1 fruit fly cellular context compared by ENCODE assay signal in genomic region chr3R:26866577-26867456, dm6.
A peak's percentile ranks its signal among the peaks of the same experiment; 100 is the strongest.
TF ChIP-seq lines count a peak whose summit lies in the region.

Gene ball, minus strand, starts transcription at chr3R:26866807.
Gene His2Av, plus strand, starts transcription at chr3R:26866929.

TF ChIP-seq in whole organism, embryonic, 481 proteins besides CTCF, POLR2A, EP300 and RAD21 (continued from another document and continues in another):
- TF ChIP-seq CG8281 (tag; optimal IDR thresholded peaks at IDR 0.05; lab: Kevin White, UChicago) (peak; percentile 8), nom (GFP tag; optimal IDR thresholded peaks at IDR 0.05; lab: Kevin White, UChicago) (peak; percentile 19), Adf1 (GFP tag; IDR thresholded peaks at IDR 0.05; lab: Robert Waterston, UW) (peak; percentile 76), CG15514 (GFP tag; optimal IDR thresholded peaks at IDR 0.05; lab: Kevin White, UChicago) (peak; percentile 88), CG10979 (tag; optimal IDR thresholded peaks at IDR 0.05; lab: Kevin White, UChicago) (peak; percentile 71), CG11456 (GFP tag; IDR thresholded peaks at IDR 0.05; lab: Robert Waterston, UW) (peak; percentile 90), CG18764 (GFP tag; optimal IDR thresholded peaks at IDR 0.05; lab: Kevin White, UChicago) (peak; percentile 80), Camta (GFP tag; optimal IDR thresholded peaks at IDR 0.05; lab: Kevin White, UChicago) (peak; percentile 74), CG12155 (GFP tag; optimal IDR thresholded peaks at IDR 0.05; lab: Kevin White, UChicago) (peak; percentile 80), gsb (GFP tag; IDR thresholded peaks at IDR 0.05; lab: Robert Waterston, UW) (peak; percentile 77), CG16815 (GFP tag; optimal IDR thresholded peaks at IDR 0.05; lab: Kevin White, UChicago) (peak; percentile 71), rib (GFP tag; IDR thresholded peaks at IDR 0.05; lab: Robert Waterston, UW) (peak; percentile 90), CG11695 (GFP tag; IDR thresholded peaks at IDR 0.05; lab: Robert Waterston, UW) (peak; percentile 73), nerfin-2 (GFP tag; IDR thresholded peaks at IDR 0.05; lab: Robert Waterston, UW; ENCODE audit: partially characterized antibody) (peak; percentile 80), CG6813 (GFP tag; optimal IDR thresholded peaks at IDR 0.05; lab: Kevin White, UChicago) (peak; percentile 55), CG4820 (GFP tag; optimal IDR thresholded peaks at IDR 0.05; lab: Kevin White, UChicago) (peak; percentile 81), so (GFP tag; IDR thresholded peaks at IDR 0.05; lab: Robert Waterston, UW) (peak; percentile 71), CG6254 (GFP tag; optimal IDR thresholded peaks at IDR 0.05; lab: Kevin White, UChicago) (peak; percentile 58), nerfin-1 (tag; optimal IDR thresholded peaks at IDR 0.05; lab: Kevin White, UChicago) (peak; percentile 84), run (tag; optimal IDR thresholded peaks at IDR 0.05; lab: Kevin White, UChicago) (peak; percentile 48), CG13424 (tag; optimal IDR thresholded peaks at IDR 0.05; lab: Kevin White, UChicago) (peak; percentile 78), CG17612 (GFP tag; IDR thresholded peaks at IDR 0.05; lab: Robert Waterston, UW) (peak; percentile 60), sr (GFP tag; IDR thresholded peaks at IDR 0.05; lab: Robert Waterston, UW) (no peak), kni (GFP tag; optimal IDR thresholded peaks at IDR 0.05; lab: Kevin White, UChicago) (no peak), E2f2 (GFP tag; IDR thresholded peaks at IDR 0.05; lab: Robert Waterston, UW) (peak; percentile 84), unc-4 (GFP tag; IDR thresholded peaks at IDR 0.05; lab: Robert Waterston, UW; ENCODE audit: partially characterized antibody) (peak; percentile 87), ci (GFP tag; IDR thresholded peaks at IDR 0.05; lab: Robert Waterston, UW) (peak; percentile 89), her (GFP tag; optimal IDR thresholded peaks at IDR 0.05; lab: Kevin White, UChicago) (peak; percentile 83), sqz (GFP tag; optimal IDR thresholded peaks at IDR 0.05; lab: Kevin White, UChicago) (peak; percentile 67), Fer2 (tag; optimal IDR thresholded peaks at IDR 0.05; lab: Kevin White, UChicago) (peak; percentile 39), CG17186 (GFP tag; optimal IDR thresholded peaks at IDR 0.05; lab: Kevin White, UChicago) (peak; percentile 83), NC2α (GFP tag; optimal IDR thresholded peaks at IDR 0.05; lab: Kevin White, UChicago) (peak; percentile 76), CG12391 (tag; optimal IDR thresholded peaks at IDR 0.05; lab: Kevin White, UChicago) (peak; percentile 88), onecut (GFP tag; IDR thresholded peaks at IDR 0.05; lab: Robert Waterston, UW) (peak; percentile 83), CG10274 (GFP tag; optimal IDR thresholded peaks at IDR 0.05; lab: Kevin White, UChicago) (peak; percentile 60), CG11247 (GFP tag; IDR thresholded peaks at IDR 0.05; lab: Robert Waterston, UW) (peak; percentile 83), nau (GFP tag; optimal IDR thresholded peaks at IDR 0.05; lab: Kevin White, UChicago) (peak; percentile 59), Gug (GFP tag; IDR thresholded peaks at IDR 0.05; lab: Robert Waterston, UW) (peak; percentile 74), Tbp (GFP tag; optimal IDR thresholded peaks at IDR 0.05; lab: Kevin White, UChicago) (no peak), chm (GFP tag; IDR thresholded peaks at IDR 0.05; lab: Robert Waterston, UW) (peak; percentile 83), Neu2 (GFP tag; optimal IDR thresholded peaks at IDR 0.05; lab: Kevin White, UChicago; ENCODE audit: borderline replicate concordance) (peak; percentile 53), Sry-δ (GFP tag; optimal IDR thresholded peaks at IDR 0.05; lab: Kevin White, UChicago) (peak; percentile 99), sens (GFP tag; lab: Kevin White, UChicago) (peak; percentile 98), dpn (GFP tag; optimal IDR thresholded peaks at IDR 0.05; lab: Kevin White, UChicago) (peak; percentile 84 to 90), CG4617 (GFP tag; optimal IDR thresholded peaks at IDR 0.05; lab: Kevin White, UChicago; ENCODE audit: borderline replicate concordance) (peak; percentile 79), dmrt11E (tag; optimal IDR thresholded peaks at IDR 0.05; lab: Kevin White, UChicago) (peak; percentile 78), CG42726 (GFP tag; IDR thresholded peaks at IDR 0.05; lab: Robert Waterston, UW; ENCODE audit: partially characterized antibody) (peak; percentile 95), CG4730 (GFP tag; IDR thresholded peaks at IDR 0.05; lab: Robert Waterston, UW) (peak; percentile 54; the same call in 1 of the 2 replicates), Eip74EF (GFP tag; optimal IDR thresholded peaks at IDR 0.05; lab: Kevin White, UChicago) (peak in 1 of 2 experiments; percentile 19), hkb (optimal IDR thresholded peaks at IDR 0.05; lab: Kevin White, UChicago) (peak; percentile 87), hkb (GFP tag; IDR thresholded peaks at IDR 0.05; lab: Robert Waterston, UW) (peak; percentile 84), lmd (GFP tag; IDR thresholded peaks at IDR 0.05; lab: Robert Waterston, UW) (peak; percentile 83), PHDP (tag; optimal IDR thresholded peaks at IDR 0.05; lab: Kevin White, UChicago) (peak; percentile 82), CG13123 (GFP tag; optimal IDR thresholded peaks at IDR 0.05; lab: Kevin White, UChicago) (peak; percentile 77), HmgD (GFP tag; optimal IDR thresholded peaks at IDR 0.05; lab: Kevin White, UChicago) (peak; percentile 65), H2.0 (GFP tag; IDR thresholded peaks at IDR 0.05; lab: Robert Waterston, UW) (peak; percentile 83), exex (tag; optimal IDR thresholded peaks at IDR 0.05; lab: Kevin White, UChicago) (no peak), Optix (GFP tag; IDR thresholded peaks at IDR 0.05; lab: Robert Waterston, UW) (peak; percentile 85), CG2202 (tag; optimal IDR thresholded peaks at IDR 0.05; lab: Kevin White, UChicago) (peak; percentile 70), mirr (GFP tag; optimal IDR thresholded peaks at IDR 0.05; lab: Kevin White, UChicago) (peak; percentile 42), Lim3 (GFP tag; IDR thresholded peaks at IDR 0.05; lab: Robert Waterston, UW) (no peak), fru (optimal IDR thresholded peaks at IDR 0.05; lab: Kevin White, UChicago) (no peak), CG9876 (GFP tag; optimal IDR thresholded peaks at IDR 0.05; lab: Kevin White, UChicago) (peak; percentile 66), CG10147 (GFP tag; optimal IDR thresholded peaks at IDR 0.05; lab: Kevin White, UChicago) (peak; percentile 70), lola (GFP tag; optimal IDR thresholded peaks at IDR 0.05; lab: Kevin White, UChicago) (peak in 1 of 3 experiments; percentile 71), CG14710 (tag; optimal IDR thresholded peaks at IDR 0.05; lab: Kevin White, UChicago) (peak; percentile 89), aop (GFP tag; IDR thresholded peaks at IDR 0.05; lab: Robert Waterston, UW) (peak; percentile 40; the same call in 1 of the 2 replicates), sens-2 (GFP tag; IDR thresholded peaks at IDR 0.05; lab: Robert Waterston, UW) (peak; percentile 61), br (optimal IDR thresholded peaks at IDR 0.05; lab: Kevin White, UChicago) (no peak), YL-1 (GFP tag; optimal IDR thresholded peaks at IDR 0.05; lab: Kevin White, UChicago) (peak; percentile 83), NfI (GFP tag; optimal IDR thresholded peaks at IDR 0.05; lab: Kevin White, UChicago) (peak; percentile 85), otp (GFP tag; IDR thresholded peaks at IDR 0.05; lab: Robert Waterston, UW) (peak; percentile 89; the same call in 2 of the 3 replicates), p53 (GFP tag; optimal IDR thresholded peaks at IDR 0.05; lab: Kevin White, UChicago) (peak; percentile 82), CG13894 (tag; optimal IDR thresholded peaks at IDR 0.05; lab: Kevin White, UChicago) (peak; percentile 82), sim (GFP tag; IDR thresholded peaks at IDR 0.05; lab: Robert Waterston, UW) (0 out of 2 replicates have a peak, but pooled peaks have one; percentile 8), ftz-f1 (GFP tag; optimal IDR thresholded peaks at IDR 0.05; lab: Kevin White, UChicago) (peak; percentile 76), CG9797 (GFP tag; optimal IDR thresholded peaks at IDR 0.05; lab: Kevin White, UChicago) (peak; percentile 70), emc (GFP tag; optimal IDR thresholded peaks at IDR 0.05; lab: Kevin White, UChicago) (peak; percentile 78), luna (GFP tag; optimal IDR thresholded peaks at IDR 0.05; lab: Kevin White, UChicago) (peak; percentile 67), CG11093 (GFP tag; IDR thresholded peaks at IDR 0.05; lab: Robert Waterston, UW) (0 out of 3 replicates have a peak, but pooled peaks have one; percentile 47), unpg (GFP tag; optimal IDR thresholded peaks at IDR 0.05; lab: Kevin White, UChicago) (peak; percentile 83), Ada2b (GFP tag; IDR thresholded peaks at IDR 0.05; lab: Robert Waterston, UW) (peak; percentile 78), psq (GFP tag; optimal IDR thresholded peaks at IDR 0.05; lab: Kevin White, UChicago) (peak; percentile 73), vnd (GFP tag; IDR thresholded peaks at IDR 0.05; lab: Robert Waterston, UW; ENCODE audit: partially characterized antibody) (peak; percentile 82), CG10654 (GFP tag; optimal IDR thresholded peaks at IDR 0.05; lab: Kevin White, UChicago) (peak; percentile 79), Opbp (GFP tag; IDR thresholded peaks at IDR 0.05; lab: Robert Waterston, UW; ENCODE audit: partially characterized antibody) (peak; percentile 92), Drgx (GFP tag; IDR thresholded peaks at IDR 0.05; lab: Robert Waterston, UW) (peak; percentile 72), sd (tag; optimal IDR thresholded peaks at IDR 0.05; lab: Kevin White, UChicago) (peak; percentile 89), cato (GFP tag; optimal IDR thresholded peaks at IDR 0.05; lab: Kevin White, UChicago; ENCODE audit: borderline replicate concordance) (peak; percentile 47), MBD-R2 (GFP tag; IDR thresholded peaks at IDR 0.05; lab: Robert Waterston, UW) (peak; percentile 98), Dad (GFP tag; optimal IDR thresholded peaks at IDR 0.05; lab: Kevin White, UChicago) (peak; percentile 81), CG18011 (GFP tag; optimal IDR thresholded peaks at IDR 0.05; lab: Kevin White, UChicago) (peak; percentile 79), CG15696 (tag; optimal IDR thresholded peaks at IDR 0.05; lab: Kevin White, UChicago) (peak; percentile 72), CG18619 (GFP tag; optimal IDR thresholded peaks at IDR 0.05; lab: Kevin White, UChicago) (peak; percentile 70), pho (GFP tag; optimal IDR thresholded peaks at IDR 0.05; lab: Kevin White, UChicago) (peak; percentile 91), CG2678 (tag; optimal IDR thresholded peaks at IDR 0.05; lab: Kevin White, UChicago) (peak; percentile 75), peb (GFP tag; IDR thresholded peaks at IDR 0.05; lab: Robert Waterston, UW) (peak; percentile 34; the same call in 1 of the 2 replicates), CG3281 (GFP tag; optimal IDR thresholded peaks at IDR 0.05; lab: Kevin White, UChicago) (peak; percentile 70), seq (GFP tag; IDR thresholded peaks at IDR 0.05; lab: Robert Waterston, UW) (peak; percentile 74; the same call in 1 of the 2 replicates), shn (GFP tag; optimal IDR thresholded peaks at IDR 0.05; lab: Kevin White, UChicago) (peak; percentile 88), CG9817 (tag; optimal IDR thresholded peaks at IDR 0.05; lab: Kevin White, UChicago) (peak; percentile 79), E2f1 (GFP tag; IDR thresholded peaks at IDR 0.05; lab: Robert Waterston, UW) (peak; percentile 83), CG4707 (GFP tag; optimal IDR thresholded peaks at IDR 0.05; lab: Kevin White, UChicago) (peak; percentile 4), CG4328 (GFP tag; optimal IDR thresholded peaks at IDR 0.05; lab: Kevin White, UChicago) (peak; percentile 42), Med (GFP tag; lab: Kevin White, UChicago) (peak; percentile 99), Mad (GFP tag; optimal IDR thresholded peaks at IDR 0.05; lab: Kevin White, UChicago) (peak; percentile 90), Pdp1 (GFP tag; optimal IDR thresholded peaks at IDR 0.05; lab: Kevin White, UChicago) (peak; percentile 81 to 89), CG11398 (GFP tag; optimal IDR thresholded peaks at IDR 0.05; lab: Kevin White, UChicago) (peak; percentile 79), crc (GFP tag; optimal IDR thresholded peaks at IDR 0.05; lab: Kevin White, UChicago) (peak; percentile 79), bbx (GFP tag; IDR thresholded peaks at IDR 0.05; lab: Robert Waterston, UW; ENCODE audit: partially characterized antibody) (peak; percentile 90), gcm (GFP tag; optimal IDR thresholded peaks at IDR 0.05; lab: Kevin White, UChicago) (peak; percentile 77), Hand (GFP tag; optimal IDR thresholded peaks at IDR 0.05; lab: Kevin White, UChicago) (peak; percentile 4), Dip2 (GFP tag; IDR thresholded peaks at IDR 0.05; lab: Robert Waterston, UW) (no peak), CG10366 (GFP tag; IDR thresholded peaks at IDR 0.05; lab: Robert Waterston, UW) (peak; percentile 74), corto (GFP tag; optimal IDR thresholded peaks at IDR 0.05; lab: Kevin White, UChicago) (no peak), CG13775 (GFP tag; optimal IDR thresholded peaks at IDR 0.05; lab: Kevin White, UChicago) (peak; percentile 85), GATAe (GFP tag; conservative IDR thresholded peaks at IDR 0.05; lab: Robert Waterston, UW) (peak; percentile 51; the same call in 1 of the 2 replicates), Atf3 (GFP tag; optimal IDR thresholded peaks at IDR 0.05; lab: Kevin White, UChicago) (peak; percentile 73), tx (GFP tag; optimal IDR thresholded peaks at IDR 0.05; lab: Kevin White, UChicago) (peak; percentile 89), zen (tag; optimal IDR thresholded peaks at IDR 0.05; lab: Kevin White, UChicago) (peak; percentile 67), CG14050 (GFP tag; IDR thresholded peaks at IDR 0.05; lab: Robert Waterston, UW) (peak; percentile 55), Ssrp (tag; optimal IDR thresholded peaks at IDR 0.05; lab: Kevin White, UChicago) (peak; percentile 40), Awh (GFP tag; IDR thresholded peaks at IDR 0.05; lab: Robert Waterston, UW) (peak; percentile 85), grau (tag; optimal IDR thresholded peaks at IDR 0.05; lab: Kevin White, UChicago) (peak; percentile 74), CG6689 (GFP tag; IDR thresholded peaks at IDR 0.05; lab: Robert Waterston, UW) (peak; percentile 84), Poxn (GFP tag; IDR thresholded peaks at IDR 0.05; lab: Robert Waterston, UW) (peak; percentile 16; the same call in 1 of the 2 replicates), fd96Cb (tag; optimal IDR thresholded peaks at IDR 0.05; lab: Kevin White, UChicago) (peak; percentile 53), CG7839 (tag; optimal IDR thresholded peaks at IDR 0.05; lab: Kevin White, UChicago) (peak; percentile 75), Hr51 (GFP tag; optimal IDR thresholded peaks at IDR 0.05; lab: Kevin White, UChicago) (peak; percentile 67 to 85)
